Worm (Caenorhabditis elegans): ENCODE measurements around the gene asb-2.

Gene asb-2

DNA sequence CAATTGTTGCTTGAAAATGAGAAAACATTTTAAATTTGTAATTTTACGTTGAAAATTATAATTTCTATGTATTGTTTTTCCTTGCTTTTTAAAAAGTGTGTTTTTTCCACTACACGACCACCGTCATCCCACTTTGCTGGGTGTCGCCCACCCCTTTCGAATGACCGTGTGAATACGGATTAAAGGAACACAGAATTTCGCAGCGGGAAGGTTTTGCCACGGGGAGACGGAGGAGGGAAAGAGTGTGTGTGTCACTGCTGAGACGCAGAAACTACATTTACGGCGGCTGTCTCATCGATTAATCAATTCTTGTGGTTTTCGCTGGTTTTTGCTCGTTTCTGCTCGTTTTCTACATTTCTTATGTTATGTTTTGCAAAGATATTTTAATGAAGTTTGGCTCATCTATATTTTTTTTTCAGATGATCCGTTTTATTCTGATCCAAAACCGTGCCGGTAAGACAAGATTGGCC is 11.7 kb upstream of the asb-2 start, which contains the start of gene aps-2 (continued):
- TF ChIP-seq Y48G9A.11 (GFP tag; IDR thresholded peaks at IDR 0.05), result no peak
- TF ChIP-seq set-16 (GFP tag; IDR thresholded peaks at IDR 0.05), result no peak
- no peak for TF ChIP-seq daf-16 (GFP tag; optimal IDR thresholded peaks at IDR 0.05)
- TF ChIP-seq daf-16 (tag; optimal IDR thresholded peaks at IDR 0.05), result peak; percentile 10
- no peak for TF ChIP-seq Y5F2A.4 (GFP tag; optimal IDR thresholded peaks at IDR 0.05)
- TF ChIP-seq nhr-76 (tag; optimal IDR thresholded peaks at IDR 0.05), result no peak
- no peak for TF ChIP-seq ceh-28 (tag; optimal IDR thresholded peaks at IDR 0.05)
- TF ChIP-seq nhr-111 (GFP tag; optimal IDR thresholded peaks at IDR 0.05), result no peak
- TF ChIP-seq nhr-77 (tag; optimal IDR thresholded peaks at IDR 0.05), result peak; percentile 36
- TF ChIP-seq unc-39 (tag; optimal IDR thresholded peaks at IDR 0.05), result no peak
- TF ChIP-seq dpl-1 (GFP tag; optimal IDR thresholded peaks at IDR 0.05), result no peak
- no peak for TF ChIP-seq F49E8.2 (tag; optimal IDR thresholded peaks at IDR 0.05; ENCODE audit: borderline replicate concordance)
- peak; percentile 54 for TF ChIP-seq aha-1 (tag)
- peak in 1 of 2 experiments; percentile 36 for TF ChIP-seq hif-1 (tag; optimal IDR thresholded peaks at IDR 0.05)
- TF ChIP-seq mxl-2 (GFP tag; conservative IDR thresholded peaks at IDR 0.05), result no peak
- peak; percentile 22 for TF ChIP-seq fkh-10 (GFP tag; optimal IDR thresholded peaks at IDR 0.05)
- peak in 1 of 2 experiments; percentile 38 for TF ChIP-seq unc-62 (GFP tag; optimal IDR thresholded peaks at IDR 0.05 in 1 of 2)
- TF ChIP-seq unc-62 (tag; optimal IDR thresholded peaks at IDR 0.05), result no peak
- TF ChIP-seq unc-130 (GFP tag; optimal IDR thresholded peaks at IDR 0.05), result no peak
- no peak for TF ChIP-seq nhr-237 (tag; optimal IDR thresholded peaks at IDR 0.05)
- TF ChIP-seq dmd-9 (GFP tag; IDR thresholded peaks at IDR 0.05), result no peak
- TF ChIP-seq gei-8 (GFP tag; optimal IDR thresholded peaks at IDR 0.05), result no peak
- no peak for TF ChIP-seq nhr-10 (tag; optimal IDR thresholded peaks at IDR 0.05)
- TF ChIP-seq nhr-6 (tag; optimal IDR thresholded peaks at IDR 0.05), result peak; percentile 14
- peak; percentile 72 for TF ChIP-seq mep-1 (tag; optimal IDR thresholded peaks at IDR 0.05)
- no peak for TF ChIP-seq ceh-62 (tag; optimal IDR thresholded peaks at IDR 0.05)
- no peak for TF ChIP-seq F37D6.2 (tag; optimal IDR thresholded peaks at IDR 0.05)
- TF ChIP-seq fos-1 (tag; optimal IDR thresholded peaks at IDR 0.05), result no peak
- TF ChIP-seq zip-11 (GFP tag; IDR thresholded peaks at IDR 0.05), result no peak
- peak; percentile 5 for TF ChIP-seq pqm-1 (tag; optimal IDR thresholded peaks at IDR 0.05)
- TF ChIP-seq sdz-12 (GFP tag; optimal IDR thresholded peaks at IDR 0.05), result no peak
- no peak for TF ChIP-seq F10B5.3 (tag; optimal IDR thresholded peaks at IDR 0.05)
- no peak for TF ChIP-seq ztf-11 (tag; optimal IDR thresholded peaks at IDR 0.05)
- no peak for TF ChIP-seq ZK337.2 (GFP tag; IDR thresholded peaks at IDR 0.05)
- TF ChIP-seq zfp-3 (GFP tag; conservative IDR thresholded peaks at IDR 0.05), result no peak
- no peak for TF ChIP-seq egl-43 (GFP tag; IDR thresholded peaks at IDR 0.05)
- TF ChIP-seq zag-1 (tag; optimal IDR thresholded peaks at IDR 0.05), result no peak

DNA sequence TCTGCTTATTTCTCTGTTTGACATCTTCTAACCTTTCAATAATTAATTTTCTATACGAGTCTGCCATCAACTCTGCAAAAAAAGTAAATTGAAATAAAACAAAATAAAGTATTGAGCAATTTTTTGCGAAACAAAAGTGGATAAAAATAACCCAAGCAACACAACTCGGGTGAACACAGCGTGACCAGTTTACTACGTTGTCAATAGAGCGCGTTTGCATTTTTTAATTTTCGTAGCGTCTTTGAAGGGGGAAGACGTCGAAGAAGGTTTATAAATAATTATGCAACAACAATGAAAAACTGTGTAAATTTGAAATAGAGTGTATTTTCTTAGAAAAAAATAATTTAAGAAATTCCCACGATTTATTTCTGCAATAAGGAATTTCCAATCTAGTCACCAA is 7.2 kb upstream of the asb-2 start, which contains the start of gene atg-16.1:
Gene atg-16.1, minus strand, starts transcription at position 76 of the 400 bp plus-strand sequence.
- TF ChIP-seq cey-2 (tag; optimal IDR thresholded peaks at IDR 0.05; ENCODE audit: borderline replicate concordance, insufficient read depth) (no peak), spr-1 (tag; optimal IDR thresholded peaks at IDR 0.05) (no peak), F26F4.8 (GFP tag; conservative IDR thresholded peaks at IDR 0.05) (no peak), pqm-1 (tag; optimal IDR thresholded peaks at IDR 0.05) (peak; percentile 7), dmd-9 (GFP tag; IDR thresholded peaks at IDR 0.05) (no peak), mxl-3 (GFP tag; optimal IDR thresholded peaks at IDR 0.05) (peak; percentile 29), attf-4 (tag; optimal IDR thresholded peaks at IDR 0.05) (no peak), nhr-28 (tag; optimal IDR thresholded peaks at IDR 0.05) (peak; percentile 87), nhr-111 (GFP tag; optimal IDR thresholded peaks at IDR 0.05) (no peak), nhr-102 (tag; optimal IDR thresholded peaks at IDR 0.05) (no peak), hlh-30 (tag; optimal IDR thresholded peaks at IDR 0.05; ENCODE audit: insufficient read depth) (peak; percentile 93), nhr-77 (tag; optimal IDR thresholded peaks at IDR 0.05) (peak; percentile 13), ceh-44 (GFP tag; IDR thresholded peaks at IDR 0.05) (no peak), lim-7 (GFP tag; IDR thresholded peaks at IDR 0.05) (no peak), snpc-4 (tag; optimal IDR thresholded peaks at IDR 0.05) (no peak), mxl-2 (GFP tag; conservative IDR thresholded peaks at IDR 0.05) (no peak), egl-43 (GFP tag; IDR thresholded peaks at IDR 0.05) (no peak), lsy-2 (tag; optimal IDR thresholded peaks at IDR 0.05) (peak in 1 of 2 experiments; percentile 80), nhr-76 (tag; optimal IDR thresholded peaks at IDR 0.05) (no peak), madf-9 (GFP tag; conservative IDR thresholded peaks at IDR 0.05) (no peak), nhr-11 (tag; optimal IDR thresholded peaks at IDR 0.05) (no peak), vab-7 (GFP tag; IDR thresholded peaks at IDR 0.05) (no peak), snpc-1.2 (GFP tag; IDR thresholded peaks at IDR 0.05) (no peak)
